Worm (Caenorhabditis elegans) whole organism, midembryonic: Measurements from ENCODE around the gene glp-1.

Source experiments
- T22C8.4 ChIP-seq: fragments of 200-800 bp; sonication (Bioruptor generic); IDR thresholded peaks from 2 replicates; pipeline ENCODE4 v1.3.6; 2022; ENCODE audit warnings: missing genetic modification characterization, missing compliant biosample characterization
- cog-1 ChIP-seq: sonication (generic microtip); optimal IDR thresholded peaks from 2 replicates; lab custom pipeline; 2016; ENCODE audit warnings: missing genetic modification characterization, missing compliant biosample characterization
- flt-1 ChIP-seq: fragments of 200-800 bp; sonication (Bioruptor generic); IDR thresholded peaks from 2 replicates; pipeline ENCODE4 v1.3.6; 2022; ENCODE audit warnings: missing genetic modification characterization, missing compliant biosample characterization
- klf-2 ChIP-seq: fragments of 200-800 bp; sonication (Bioruptor generic); conservative IDR thresholded peaks from 2 replicates; pipeline ENCODE4 v1.3.6; 2022; ENCODE audit warnings: missing genetic modification reagents, missing genetic modification characterization, missing compliant biosample characterization
- med-1 ChIP-seq: sonication (generic microtip); optimal IDR thresholded peaks from 2 replicates; lab custom pipeline; 2017; ENCODE audit warnings: missing genetic modification characterization, mild to moderate bottlenecking, missing compliant biosample characterization, antibody characterized with exemption, missing genetic modification reagents; ENCODE audit not compliant: insufficient read depth
- ref-1 ChIP-seq: fragments of 200-800 bp; sonication (Bioruptor generic); conservative IDR thresholded peaks from 2 replicates; pipeline ENCODE4 v1.3.6; 2022; ENCODE audit warnings: missing genetic modification reagents, missing genetic modification characterization, missing compliant biosample characterization
- tab-1 ChIP-seq: fragments of 200-800 bp; sonication (Bioruptor generic); IDR thresholded peaks from 2 replicates; pipeline ENCODE4 v1.3.6; 2022; ENCODE audit warnings: missing genetic modification characterization, missing compliant biosample characterization
- ztf-23 ChIP-seq: fragments of 200-800 bp; sonication (Bioruptor generic); IDR thresholded peaks from 2 replicates; pipeline ENCODE4 v1.3.6; 2022; ENCODE audit warnings: missing genetic modification reagents, missing genetic modification characterization, missing compliant biosample characterization
- ztf-29 ChIP-seq: fragments of 200-800 bp; sonication (Bioruptor generic); IDR thresholded peaks from 2 replicates; pipeline ENCODE4 v1.3.6; 2022; ENCODE audit warnings: missing genetic modification reagents, missing genetic modification characterization, missing compliant biosample characterization

Gene glp-1

DNA sequence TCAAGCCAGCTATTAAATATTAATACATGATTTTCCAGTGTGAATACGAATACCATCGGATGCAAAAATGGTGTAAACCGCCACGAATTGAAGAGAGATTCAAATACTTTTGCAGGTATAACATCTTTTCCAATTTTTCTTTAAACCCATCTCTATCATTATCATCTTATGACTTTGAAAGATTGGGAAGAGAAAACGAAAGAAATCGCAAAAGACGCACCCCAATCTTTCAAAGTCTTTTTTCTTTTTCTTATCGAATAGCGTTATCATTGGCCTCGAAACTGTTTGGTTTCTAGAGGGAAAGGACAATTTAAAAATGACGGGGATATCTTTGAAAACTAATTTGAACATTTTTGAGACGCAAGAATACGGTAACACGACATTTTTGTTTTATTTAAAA is 13.6 kb downstream of the glp-1 start:
- TF ChIP-seq ref-1 (GFP tag; lab: Robert Waterston, UW) (no peak), flt-1 (GFP tag; lab: Robert Waterston, UW) (no peak)

DNA sequence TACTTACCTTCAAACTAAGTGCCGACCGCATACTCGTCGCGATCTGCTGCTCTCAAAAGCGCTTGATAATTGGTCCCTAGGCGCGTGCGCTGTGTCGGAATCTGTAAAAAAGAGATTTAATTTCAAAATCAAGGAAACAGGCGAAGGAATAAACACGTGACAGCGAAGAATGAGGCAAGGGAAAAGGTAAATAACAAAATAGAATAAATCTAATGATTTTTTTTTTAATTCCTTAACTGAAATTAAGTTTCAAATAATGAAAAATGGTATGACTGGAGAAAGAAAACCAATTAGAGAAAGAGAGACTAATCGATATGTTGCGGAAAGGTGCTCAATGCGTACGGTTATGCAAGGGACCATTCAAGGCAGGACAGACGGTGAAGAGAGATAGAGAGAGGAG is 17.1 kb downstream of the glp-1 start, which contains the start of gene cya-1:
cya-1 (minus strand) TSS at position 101 of the 400 bp plus-strand sequence.
- TF ChIP-seq ref-1 (GFP tag; lab: Robert Waterston, UW) (no peak), klf-2 (GFP tag; lab: Robert Waterston, UW) (no peak), ztf-29 (GFP tag; lab: Robert Waterston, UW) (no peak), tab-1 (GFP tag; lab: Robert Waterston, UW) (no peak), med-1 (no peak), ztf-23 (GFP tag; lab: Robert Waterston, UW) (no peak), flt-1 (GFP tag; lab: Robert Waterston, UW) (no peak)

DNA sequence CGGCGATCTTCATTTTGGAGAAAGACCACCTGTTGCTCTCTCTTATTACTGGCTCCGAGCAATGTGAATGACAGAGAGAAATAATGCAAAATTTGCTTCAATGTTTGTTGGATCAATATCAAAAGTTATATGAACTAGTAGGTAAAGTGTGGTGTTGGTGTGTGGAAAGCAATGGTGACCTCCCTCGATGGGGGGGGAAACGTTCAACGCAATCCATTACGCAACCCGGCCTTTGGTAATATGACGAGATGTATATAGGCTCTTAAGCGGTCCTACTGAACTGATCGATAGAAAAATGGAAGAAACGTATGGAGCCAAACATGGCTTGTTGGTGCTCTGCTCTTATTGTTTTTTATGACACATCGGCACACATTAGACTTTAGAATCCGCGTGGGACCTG is 17.7 kb downstream of the glp-1 start:
- TF ChIP-seq ref-1 (GFP tag; lab: Robert Waterston, UW) (no peak), ztf-23 (GFP tag; lab: Robert Waterston, UW) (no peak)

DNA sequence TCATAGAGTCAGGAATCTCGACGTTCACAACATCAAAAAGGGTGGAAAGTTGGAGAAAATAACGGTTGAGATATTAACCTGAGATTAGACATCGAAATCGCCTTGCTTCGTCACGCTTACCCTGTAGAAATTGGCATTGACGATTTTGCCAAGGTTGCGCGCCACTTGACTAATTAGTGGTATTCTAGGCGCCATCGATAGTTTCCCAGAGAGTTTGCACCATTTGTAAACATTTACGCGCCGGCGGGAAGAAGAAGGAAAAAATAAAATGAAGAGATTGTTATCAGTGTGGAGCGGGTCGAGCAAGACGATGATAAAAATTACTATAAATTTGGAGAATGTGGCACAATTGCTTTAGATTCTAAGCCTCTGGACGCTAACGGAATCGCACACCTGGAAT is 18.2 kb downstream of the glp-1 start:
- TF ChIP-seq klf-2 (GFP tag; lab: Robert Waterston, UW) = no peak
- no peak for TF ChIP-seq ztf-23 (GFP tag; lab: Robert Waterston, UW)
- TF ChIP-seq T22C8.4 (GFP tag; lab: Robert Waterston, UW) = no peak
- TF ChIP-seq tab-1 (GFP tag; lab: Robert Waterston, UW) = no peak
- TF ChIP-seq ztf-29 (GFP tag; lab: Robert Waterston, UW) = no peak
- TF ChIP-seq med-1 = no peak
- TF ChIP-seq cog-1 (tag; lab: Kevin White, UChicago) = no peak
- no peak for TF ChIP-seq ref-1 (GFP tag; lab: Robert Waterston, UW)
- TF ChIP-seq flt-1 (GFP tag; lab: Robert Waterston, UW) = no peak

DNA sequence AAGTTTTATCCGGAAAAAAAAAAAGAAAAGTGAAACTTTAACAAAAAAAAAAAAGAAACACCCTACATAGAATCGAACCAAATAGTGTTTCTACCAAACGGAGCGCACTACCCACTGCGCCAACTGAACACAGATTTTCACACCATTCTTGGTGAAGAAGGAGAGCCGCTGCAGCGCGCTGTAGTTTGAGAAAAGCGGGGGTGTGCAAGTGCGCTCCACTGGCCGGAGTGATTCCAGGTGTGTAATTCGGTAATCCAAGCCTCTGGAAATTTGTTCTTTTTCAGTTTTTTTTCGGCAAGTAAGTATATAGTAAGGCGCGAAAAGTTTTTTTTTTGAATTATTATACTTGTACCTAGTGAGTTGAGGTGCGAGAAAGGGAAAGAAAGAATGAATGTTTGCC is 18.9 kb downstream of the glp-1 start:
- TF ChIP-seq ztf-23 (GFP tag; lab: Robert Waterston, UW) = 0 out of 2 replicates have a peak, but pooled peaks have one; percentile 49
- 0 out of 2 replicates have a peak, but pooled peaks have one; percentile 34 for TF ChIP-seq T22C8.4 (GFP tag; lab: Robert Waterston, UW)
- TF ChIP-seq ztf-29 (GFP tag; lab: Robert Waterston, UW) = peak; percentile 28; the same call in 1 of the 2 replicates
- 0 out of 2 replicates have a peak, but pooled peaks have one; percentile 43 for TF ChIP-seq klf-2 (GFP tag; lab: Robert Waterston, UW)
- peak; percentile 87 for TF ChIP-seq flt-1 (GFP tag; lab: Robert Waterston, UW)

DNA sequence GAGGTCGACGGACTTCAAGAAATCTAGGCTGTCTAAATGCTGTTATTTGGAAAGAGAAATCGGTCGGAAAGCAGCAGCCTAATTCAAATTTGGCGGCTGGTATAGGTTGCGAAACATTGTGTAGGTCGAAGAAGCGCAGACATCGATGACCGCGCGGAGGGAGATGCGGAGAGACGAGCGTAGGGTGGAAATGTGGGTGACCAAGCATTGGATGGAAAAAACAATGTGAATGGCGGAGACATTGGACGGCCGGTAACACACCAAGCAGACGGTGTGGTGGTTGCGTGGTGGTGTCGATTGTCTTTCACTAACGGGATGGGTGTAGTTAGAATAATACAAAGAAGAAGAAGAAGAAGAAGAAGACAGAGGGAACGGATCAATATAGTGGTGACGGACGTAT is 20.4 kb downstream of the glp-1 start:
- TF ChIP-seq tab-1 (GFP tag; lab: Robert Waterston, UW) = peak; percentile 55; the same call in 1 of the 2 replicates
- TF ChIP-seq flt-1 (GFP tag; lab: Robert Waterston, UW) = no peak

DNA sequence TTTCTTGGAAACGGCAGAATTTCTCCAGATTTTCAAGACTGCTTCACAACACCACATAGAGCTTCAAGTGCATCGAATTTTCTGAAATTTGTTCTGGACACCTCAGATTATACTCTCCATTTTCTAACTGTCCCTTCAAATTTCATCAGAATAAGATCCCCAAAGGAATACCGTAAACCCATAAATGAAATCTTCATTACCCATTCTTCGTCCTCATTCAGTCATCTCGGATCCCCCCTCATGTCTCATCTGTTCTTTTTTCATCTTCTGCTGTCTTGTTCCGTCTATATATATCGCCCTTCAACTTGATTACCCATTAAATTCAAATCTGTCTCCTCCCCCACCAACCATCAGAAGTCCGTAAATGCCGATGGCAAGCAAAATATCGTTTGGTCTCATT is 22.0 kb downstream of the glp-1 start:
- TF ChIP-seq klf-2 (GFP tag; lab: Robert Waterston, UW) = no peak
- TF ChIP-seq flt-1 (GFP tag; lab: Robert Waterston, UW) = peak; percentile 44; the same call in 1 of the 2 replicates
- TF ChIP-seq ztf-23 (GFP tag; lab: Robert Waterston, UW) = no peak

DNA sequence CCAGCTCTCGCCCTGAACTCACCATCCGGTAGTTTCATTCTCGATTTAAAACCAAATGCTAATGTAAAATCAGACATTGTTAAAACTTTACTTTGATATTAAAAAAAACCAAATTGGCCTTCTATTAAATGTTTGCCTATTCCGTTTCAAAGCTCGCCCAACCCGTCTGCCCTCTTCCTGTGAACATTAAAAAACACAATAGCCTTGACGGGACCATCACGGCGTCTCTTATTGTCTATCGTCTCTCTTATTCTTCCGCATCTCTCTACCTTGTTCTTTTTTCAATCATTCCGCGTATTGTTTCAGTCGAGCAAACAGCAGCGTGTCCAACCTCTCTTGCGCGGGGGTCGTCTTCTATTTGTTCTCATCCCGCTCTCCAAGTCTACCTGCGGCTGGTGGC is 22.6 kb downstream of the glp-1 start, which contains the start of gene ZK512.1:
ZK512.1 (plus strand) TSS at position 301 of the 400 bp plus-strand sequence.
- TF ChIP-seq T22C8.4 (GFP tag; lab: Robert Waterston, UW) = no peak
- TF ChIP-seq ztf-23 (GFP tag; lab: Robert Waterston, UW) = no peak
- no peak for TF ChIP-seq ztf-29 (GFP tag; lab: Robert Waterston, UW)
- no peak for TF ChIP-seq ref-1 (GFP tag; lab: Robert Waterston, UW)
- TF ChIP-seq flt-1 (GFP tag; lab: Robert Waterston, UW) = no peak
- no peak for TF ChIP-seq cog-1 (tag; lab: Kevin White, UChicago)
- TF ChIP-seq tab-1 (GFP tag; lab: Robert Waterston, UW) = no peak
- TF ChIP-seq med-1 = no peak
- no peak for TF ChIP-seq klf-2 (GFP tag; lab: Robert Waterston, UW)

DNA sequence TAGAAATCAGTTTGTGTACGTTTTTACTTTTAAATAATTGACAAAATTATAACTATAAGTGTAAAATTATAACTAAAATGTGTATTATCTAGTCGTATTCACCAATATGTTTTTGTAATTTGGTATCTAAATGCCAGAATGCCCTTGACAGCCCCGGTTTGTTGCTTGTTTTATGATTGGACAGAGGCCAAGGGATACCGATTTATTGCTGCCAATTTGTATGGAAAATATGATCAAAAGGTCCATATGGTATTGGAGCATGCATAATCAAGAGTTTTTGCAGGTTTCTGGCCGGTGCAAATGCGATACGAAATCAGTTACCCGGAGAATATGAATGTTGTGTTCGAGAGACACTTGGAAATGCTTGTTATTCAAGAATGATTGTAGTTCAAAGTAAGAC is 23.7 kb downstream of the glp-1 start:
- TF ChIP-seq cog-1 (tag; lab: Kevin White, UChicago) (no peak), ztf-29 (GFP tag; lab: Robert Waterston, UW) (no peak), tab-1 (GFP tag; lab: Robert Waterston, UW) (no peak), ref-1 (GFP tag; lab: Robert Waterston, UW) (no peak), flt-1 (GFP tag; lab: Robert Waterston, UW) (no peak), ztf-23 (GFP tag; lab: Robert Waterston, UW) (no peak), klf-2 (GFP tag; lab: Robert Waterston, UW) (no peak), T22C8.4 (GFP tag; lab: Robert Waterston, UW) (no peak), med-1 (no peak)

DNA sequence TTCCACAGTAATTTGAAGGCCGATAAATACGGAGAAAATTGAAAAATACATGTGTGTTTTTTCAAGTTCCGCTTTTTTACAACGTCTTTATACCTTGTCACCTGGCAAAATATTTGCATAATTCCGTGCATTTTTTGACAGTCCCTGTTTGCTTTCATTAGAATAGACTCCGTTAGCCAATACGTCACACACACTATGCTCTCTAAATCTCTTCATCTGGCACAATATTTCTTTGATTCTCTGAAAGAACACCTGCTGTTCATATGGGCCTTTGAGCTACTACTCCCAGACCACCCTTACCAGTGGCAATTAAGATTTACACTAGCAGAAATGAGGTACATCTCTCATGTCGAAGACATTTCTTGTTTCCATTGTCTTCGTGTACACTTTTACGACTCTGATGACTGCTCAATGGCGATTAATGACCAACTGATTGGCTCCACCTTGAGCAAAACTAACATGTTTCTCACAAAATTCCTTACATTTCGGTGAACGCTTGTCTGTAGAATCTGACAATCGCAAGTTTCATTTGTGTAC is 26.3 kb downstream of the glp-1 start, which contains the start of gene grl-11:
grl-11 (minus strand) TSS at position 51 of the 537 bp plus-strand sequence.
- TF ChIP-seq T22C8.4 (GFP tag; lab: Robert Waterston, UW) (no peak), klf-2 (GFP tag; lab: Robert Waterston, UW) (no peak), ztf-23 (GFP tag; lab: Robert Waterston, UW) (no peak), med-1 (no peak), ref-1 (GFP tag; lab: Robert Waterston, UW) (no peak)
